Fruit fly (Drosophila melanogaster) whole organism: Measurements from ENCODE around the gene Non3.

Experiments used
- psq ChIP-seq: fragments of >200 bp; optimal IDR thresholded peaks from 2 replicates; lab custom pipeline; 2017
- usp ChIP-seq: fragments of >200 bp; optimal IDR thresholded peaks from 2 replicates; lab custom pipeline; 2017; ENCODE audit warnings: missing biosample characterization, missing genetic modification characterization, mixed read lengths

- TF ChIP-seq usp (GFP tag; lab: Kevin White, UChicago) (no peak), psq (lab: Kevin White, UChicago) (no peak)
These were observed 26.9 kb upstream of the Non3 start for dm6 chr3R:18196622-18196990.
